Fruit fly (Drosophila melanogaster): ENCODE results near the gene kuz.

The kuz gene

dm6 chr2L:13510870-13511867 lies 38.8 kb upstream of the kuz start:
- no peak for TF ChIP-seq CrebA (GFP tag; optimal IDR thresholded peaks at IDR 0.05; ENCODE audit: borderline replicate concordance)
- TF ChIP-seq ey (GFP tag; optimal IDR thresholded peaks at IDR 0.05) = no peak
- no peak for TF ChIP-seq Mio (GFP tag; optimal IDR thresholded peaks at IDR 0.05)
- no peak for TF ChIP-seq sv (GFP tag; optimal IDR thresholded peaks at IDR 0.05)
- TF ChIP-seq h (GFP tag; optimal IDR thresholded peaks at IDR 0.05) = peak; percentile 53
- no peak for TF ChIP-seq dsf (GFP tag; optimal IDR thresholded peaks at IDR 0.05; ENCODE audit: borderline replicate concordance)
- TF ChIP-seq Abd-B (GFP tag; optimal IDR thresholded peaks at IDR 0.05) = no peak
- TF ChIP-seq GATAd (GFP tag; optimal IDR thresholded peaks at IDR 0.05) = no peak
- TF ChIP-seq brk (GFP tag; optimal IDR thresholded peaks at IDR 0.05) = no peak
- TF ChIP-seq lola (GFP tag; optimal IDR thresholded peaks at IDR 0.05) = no peak
- TF ChIP-seq dmrt93B (GFP tag; optimal IDR thresholded peaks at IDR 0.05) = no peak
- TF ChIP-seq Dif (GFP tag; optimal IDR thresholded peaks at IDR 0.05; ENCODE audit: partially characterized antibody) = no peak
- peak; percentile 27 for TF ChIP-seq br (GFP tag; optimal IDR thresholded peaks at IDR 0.05)
- no peak for TF ChIP-seq usp (GFP tag; optimal IDR thresholded peaks at IDR 0.05)
- TF ChIP-seq woc (GFP tag; optimal IDR thresholded peaks at IDR 0.05) = peak; percentile 32
- peak; percentile 8 for TF ChIP-seq CG32264 (GFP tag; optimal IDR thresholded peaks at IDR 0.05)
- TF ChIP-seq fru (GFP tag; optimal IDR thresholded peaks at IDR 0.05) = peak; percentile 7
- TF ChIP-seq Vsx2 (GFP tag; optimal IDR thresholded peaks at IDR 0.05; ENCODE audit: partially characterized antibody) = no peak
- TF ChIP-seq dl (GFP tag; optimal IDR thresholded peaks at IDR 0.05; ENCODE audit: insufficient read depth in 1 of 2, partially characterized antibody in 2 of 2) = no peak
- no peak for TF ChIP-seq Rel (GFP tag; optimal IDR thresholded peaks at IDR 0.05)
- peak; percentile 89 for TF ChIP-seq Rel (tag; optimal IDR thresholded peaks at IDR 0.05)
- no peak for TF ChIP-seq psq (GFP tag; optimal IDR thresholded peaks at IDR 0.05)
- no peak for TF ChIP-seq tai (GFP tag; optimal IDR thresholded peaks at IDR 0.05)

DNA sequence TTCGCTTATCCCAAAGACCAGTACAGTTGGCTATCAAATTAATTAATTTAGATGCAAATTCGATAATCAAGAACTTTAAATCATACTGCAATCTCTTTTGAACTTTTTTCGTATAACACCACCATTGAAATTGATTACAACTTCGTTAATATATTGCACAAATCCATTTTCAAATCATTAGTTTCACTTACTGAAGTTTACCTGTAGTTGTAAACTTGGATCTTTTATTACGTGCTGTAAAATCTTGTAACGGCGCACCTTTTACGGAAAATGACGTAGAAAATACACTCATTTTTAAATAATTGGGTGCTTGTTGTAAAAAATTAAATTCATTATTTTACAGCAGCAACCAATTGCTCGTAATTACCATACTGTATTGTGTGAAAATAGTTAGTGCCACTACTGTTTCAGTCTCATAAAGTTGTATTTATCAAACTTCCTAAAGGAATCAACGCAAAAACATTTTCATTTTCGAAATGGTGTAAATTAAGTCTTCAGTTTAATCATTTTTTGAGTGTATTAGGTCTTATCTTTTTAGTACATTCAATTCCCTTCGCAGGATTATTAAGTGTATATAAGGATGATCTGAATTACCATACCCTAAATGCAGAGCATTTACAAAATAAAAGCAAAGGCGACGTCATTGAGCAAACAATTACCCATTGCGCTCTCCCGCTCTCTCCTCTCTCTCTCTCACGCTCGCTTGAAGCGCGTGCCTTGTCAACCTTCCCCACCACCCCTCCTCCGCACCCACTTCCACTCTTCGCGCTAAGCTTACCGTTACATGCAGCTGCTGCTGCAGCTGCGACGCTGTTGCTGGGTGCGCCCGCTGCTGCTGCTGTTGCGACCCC lies 37.5 kb upstream of the kuz start:
- peak; percentile 13 for TF ChIP-seq fru (GFP tag; optimal IDR thresholded peaks at IDR 0.05)
- no peak for TF ChIP-seq CG9705 (GFP tag; optimal IDR thresholded peaks at IDR 0.05)
- peak; percentile 59 for TF ChIP-seq Vsx2 (GFP tag; optimal IDR thresholded peaks at IDR 0.05; ENCODE audit: partially characterized antibody)
- no peak for TF ChIP-seq psq (GFP tag; optimal IDR thresholded peaks at IDR 0.05)
- TF ChIP-seq Dif (GFP tag; optimal IDR thresholded peaks at IDR 0.05; ENCODE audit: partially characterized antibody) = peak; percentile 92
- TF ChIP-seq Abd-B (GFP tag; optimal IDR thresholded peaks at IDR 0.05) = no peak
- TF ChIP-seq Mio (GFP tag; optimal IDR thresholded peaks at IDR 0.05) = no peak
- no peak for TF ChIP-seq GATAd (GFP tag; optimal IDR thresholded peaks at IDR 0.05)
- TF ChIP-seq pan (optimal IDR thresholded peaks at IDR 0.05) = no peak
- TF ChIP-seq Jra (GFP tag; optimal IDR thresholded peaks at IDR 0.05) = no peak
- no peak for TF ChIP-seq sage (GFP tag; optimal IDR thresholded peaks at IDR 0.05)
- TF ChIP-seq brk (GFP tag; optimal IDR thresholded peaks at IDR 0.05) = no peak
- no peak for TF ChIP-seq Rel (GFP tag; optimal IDR thresholded peaks at IDR 0.05)
- TF ChIP-seq Rel (tag; optimal IDR thresholded peaks at IDR 0.05) = peak; percentile 16
- no peak for TF ChIP-seq Myc (optimal IDR thresholded peaks at IDR 0.05)
- no peak for TF ChIP-seq tai (GFP tag; optimal IDR thresholded peaks at IDR 0.05)
- TF ChIP-seq dsf (GFP tag; optimal IDR thresholded peaks at IDR 0.05; ENCODE audit: borderline replicate concordance) = no peak
- no peak for TF ChIP-seq sv (GFP tag; optimal IDR thresholded peaks at IDR 0.05)
- TF ChIP-seq br (GFP tag; optimal IDR thresholded peaks at IDR 0.05) = no peak
- no peak for TF ChIP-seq woc (GFP tag; optimal IDR thresholded peaks at IDR 0.05)
- TF ChIP-seq rgr (GFP tag; optimal IDR thresholded peaks at IDR 0.05) = peak; percentile 7
- no peak for TF ChIP-seq Hnf4 (GFP tag; optimal IDR thresholded peaks at IDR 0.05)
- TF ChIP-seq usp (GFP tag; optimal IDR thresholded peaks at IDR 0.05) = no peak
- TF ChIP-seq foxo (GFP tag; optimal IDR thresholded peaks at IDR 0.05) = peak in 1 of 2 experiments; percentile 7
- TF ChIP-seq dmrt93B (GFP tag; optimal IDR thresholded peaks at IDR 0.05) = no peak
- TF ChIP-seq CrebA (GFP tag; optimal IDR thresholded peaks at IDR 0.05; ENCODE audit: borderline replicate concordance) = no peak
- peak; percentile 26 for TF ChIP-seq Hr83 (GFP tag; optimal IDR thresholded peaks at IDR 0.05; ENCODE audit: poor library complexity, severe bottlenecking)
- no peak for TF ChIP-seq Hr78 (GFP tag; optimal IDR thresholded peaks at IDR 0.05)
- TF ChIP-seq ey (GFP tag; optimal IDR thresholded peaks at IDR 0.05) = peak; percentile 6
- TF ChIP-seq jim (GFP tag; optimal IDR thresholded peaks at IDR 0.05) = no peak
- no peak for TF ChIP-seq Sp1 (GFP tag; optimal IDR thresholded peaks at IDR 0.05)
- TF ChIP-seq HLH106 (tag; optimal IDR thresholded peaks at IDR 0.05) = no peak
- peak; percentile 87 to 94 for TF ChIP-seq dl (GFP tag; optimal IDR thresholded peaks at IDR 0.05; ENCODE audit: insufficient read depth in 1 of 2, partially characterized antibody in 2 of 2)
- no peak for TF ChIP-seq Dfd (GFP tag; optimal IDR thresholded peaks at IDR 0.05)
- no peak for TF ChIP-seq N (GFP tag; optimal IDR thresholded peaks at IDR 0.05)
- TF ChIP-seq CG32264 (GFP tag; optimal IDR thresholded peaks at IDR 0.05) = no peak
- peak; percentile 90 for TF ChIP-seq h (GFP tag; optimal IDR thresholded peaks at IDR 0.05)
- peak; percentile 31 for TF ChIP-seq OdsH (GFP tag; optimal IDR thresholded peaks at IDR 0.05)

Data from whole organism, wandering third instar larva.